Worm (Caenorhabditis elegans) whole organism, young adult: ENCODE results near the gene Y54G9A.9.
A peak's percentile ranks its signal among the peaks of the same experiment; 100 is the strongest.

Experiments used
- B0035.1 ChIP-seq: sonication (generic microtip); optimal IDR thresholded peaks from 2 replicates; lab custom pipeline; 2016; ENCODE audit warnings: missing genetic modification characterization, mild to moderate bottlenecking, missing compliant biosample characterization, missing genotype, missing genetic modification reagents
- B0336.3 ChIP-seq: fragments of 200-800 bp; sonication (Bioruptor generic); IDR thresholded peaks from 2 replicates; pipeline ENCODE4 v1.3.6; 2022; ENCODE audit warnings: missing genetic modification characterization, missing compliant biosample characterization
- D2030.7 ChIP-seq: fragments of 200-800 bp; sonication (Bioruptor generic); IDR thresholded peaks from 2 replicates; pipeline ENCODE4 v1.3.6; 2022; ENCODE audit warnings: missing genetic modification reagents, missing genetic modification characterization, missing compliant biosample characterization
- F10E7.11 ChIP-seq: sonication (generic microtip); optimal IDR thresholded peaks from 2 replicates; lab custom pipeline; 2017; ENCODE audit warnings: mild to moderate bottlenecking, missing genetic modification characterization, moderate library complexity, missing compliant biosample characterization
- F23B12.7 ChIP-seq: sonication (generic microtip); optimal IDR thresholded peaks from 2 replicates; lab custom pipeline; 2017; ENCODE audit warnings: missing genetic modification characterization, mild to moderate bottlenecking, missing compliant biosample characterization, antibody characterized with exemption, moderate library complexity; ENCODE audit not compliant: insufficient read depth
- F49E8.2 ChIP-seq: sonication (generic microtip); optimal IDR thresholded peaks from 3 replicates; lab custom pipeline; 2017; ENCODE audit warnings: missing genetic modification characterization, mild to moderate bottlenecking, missing compliant biosample characterization, antibody characterized with exemption, moderate library complexity; ENCODE audit not compliant: insufficient read depth
- F57A8.1 ChIP-seq: fragments of 200-800 bp; sonication (Bioruptor generic); optimal IDR thresholded peaks from 2 replicates; lab custom pipeline; 2018; ENCODE audit warnings: mild to moderate bottlenecking, missing genetic modification characterization, moderate library complexity, missing compliant biosample characterization
- K11D2.4 ChIP-seq: fragments of 200-800 bp; sonication (Bioruptor generic); IDR thresholded peaks from 2 replicates; pipeline ENCODE4 v1.3.6; 2022; ENCODE audit warnings: missing genetic modification reagents, missing genetic modification characterization, missing compliant biosample characterization
- T07F8.4 ChIP-seq: sonication (generic microtip); optimal IDR thresholded peaks from 2 replicates; lab custom pipeline; 2016; ENCODE audit warnings: mild to moderate bottlenecking, missing genetic modification characterization, moderate library complexity, missing compliant biosample characterization
- Y53G8AR.9 ChIP-seq: fragments of 200-800 bp; sonication (Bioruptor generic); conservative IDR thresholded peaks from 2 replicates; pipeline ENCODE4 v1.3.6; 2022; ENCODE audit warnings: missing genetic modification reagents, missing genetic modification characterization, missing compliant biosample characterization
- ZK185.1 ChIP-seq: sonication (generic microtip); optimal IDR thresholded peaks from 2 replicates; lab custom pipeline; 2016; ENCODE audit warnings: mild to moderate bottlenecking, missing genetic modification characterization, missing compliant biosample characterization; ENCODE audit not compliant: poor library complexity, severe bottlenecking
- bed-1 ChIP-seq: fragments of 200-800 bp; sonication (Bioruptor generic); IDR thresholded peaks from 2 replicates; pipeline ENCODE4 v1.3.6; 2022; ENCODE audit warnings: missing genetic modification reagents, missing genetic modification characterization, missing compliant biosample characterization
- ccch-3 ChIP-seq: fragments of 200-800 bp; sonication (Bioruptor generic); optimal IDR thresholded peaks from 2 replicates; lab custom pipeline; 2018; ENCODE audit warnings: mild to moderate bottlenecking, missing genetic modification characterization, missing compliant biosample characterization
- ceh-100 ChIP-seq: fragments of 200-800 bp; sonication (Bioruptor generic); IDR thresholded peaks from 2 replicates; pipeline ENCODE4 v1.3.6; 2022; ENCODE audit warnings: missing genetic modification reagents, missing genetic modification characterization, missing compliant biosample characterization
- ceh-58 ChIP-seq: fragments of 200-800 bp; sonication (Bioruptor generic); IDR thresholded peaks from 2 replicates; pipeline ENCODE4 v1.3.6; 2022; ENCODE audit warnings: missing genetic modification characterization, missing compliant biosample characterization
- ceh-91 ChIP-seq: fragments of 200-800 bp; sonication (Bioruptor generic); IDR thresholded peaks from 2 replicates; pipeline ENCODE4 v1.3.6; 2022; ENCODE audit warnings: missing genetic modification reagents, missing genetic modification characterization, missing compliant biosample characterization
- die-1 ChIP-seq: sonication (generic microtip); optimal IDR thresholded peaks from 2 replicates; lab custom pipeline; 2016; ENCODE audit warnings: missing genotype, mild to moderate bottlenecking, missing genetic modification characterization, missing compliant biosample characterization
- dox-1 ChIP-seq: fragments of 200-800 bp; sonication (Bioruptor generic); IDR thresholded peaks from 2 replicates; pipeline ENCODE4 v1.3.6; 2022; ENCODE audit warnings: missing genetic modification reagents, missing genetic modification characterization, missing compliant biosample characterization
- dpl-1 ChIP-seq: fragments of 150-350 bp; optimal IDR thresholded peaks from 2 replicates; lab custom pipeline; 2014; ENCODE audit warnings: missing biosample characterization, missing genetic modification reagents, missing genetic modification characterization
- egl-44 ChIP-seq: fragments of 200-800 bp; sonication (Bioruptor generic); IDR thresholded peaks from 2 replicates; pipeline ENCODE4 v1.3.6; 2022; ENCODE audit warnings: missing genetic modification reagents, missing genetic modification characterization, missing compliant biosample characterization
- ekl-4 ChIP-seq: fragments of 200-800 bp; sonication (Bioruptor generic); IDR thresholded peaks from 2 replicates; pipeline ENCODE4 v1.3.6; 2022; ENCODE audit warnings: missing genetic modification reagents, missing genetic modification characterization, missing compliant biosample characterization
- ets-4 ChIP-seq: fragments of 200-800 bp; sonication (Bioruptor generic); optimal IDR thresholded peaks from 2 replicates; lab custom pipeline; 2018; ENCODE audit warnings: mild to moderate bottlenecking, missing genetic modification characterization, missing compliant biosample characterization
- gei-17 ChIP-seq: fragments of 200-800 bp; sonication (Bioruptor generic); optimal IDR thresholded peaks from 2 replicates; lab custom pipeline; 2018; ENCODE audit warnings: mild to moderate bottlenecking, missing genetic modification characterization, missing compliant biosample characterization
- hlh-26 ChIP-seq: fragments of 200-800 bp; sonication (Bioruptor generic); conservative IDR thresholded peaks from 2 replicates; pipeline ENCODE4 v1.3.6; 2022; ENCODE audit warnings: missing genetic modification reagents, missing genetic modification characterization, missing compliant biosample characterization
- hmg-1.2 ChIP-seq: fragments of 200-800 bp; sonication (Bioruptor generic); IDR thresholded peaks from 2 replicates; pipeline ENCODE4 v1.3.6; 2022; ENCODE audit warnings: missing genetic modification reagents, missing genetic modification characterization, missing compliant biosample characterization
- hsf-1 ChIP-seq: fragments of 200-800 bp; sonication (Bioruptor generic); IDR thresholded peaks from 2 replicates; pipeline ENCODE4 v1.3.6; 2022; ENCODE audit warnings: missing genetic modification reagents, missing genetic modification characterization, missing compliant biosample characterization
- let-526 ChIP-seq: fragments of 200-800 bp; sonication (Bioruptor generic); IDR thresholded peaks from 2 replicates; pipeline ENCODE4 v1.3.6; 2022; ENCODE audit warnings: missing genetic modification reagents, missing genetic modification characterization, missing compliant biosample characterization
- lin-26 ChIP-seq: fragments of 200-800 bp; sonication (Bioruptor generic); IDR thresholded peaks from 2 replicates; pipeline ENCODE4 v1.3.6; 2022; ENCODE audit warnings: missing genetic modification reagents, missing genetic modification characterization, missing compliant biosample characterization
- lin-54 ChIP-seq: fragments of 200-800 bp; sonication (Bioruptor generic); optimal IDR thresholded peaks from 2 replicates; lab custom pipeline; 2018; ENCODE audit warnings: mild to moderate bottlenecking, missing genetic modification characterization, missing compliant biosample characterization
- madf-10 ChIP-seq: sonication (generic microtip); optimal IDR thresholded peaks from 2 replicates; lab custom pipeline; 2016; ENCODE audit warnings: mild to moderate bottlenecking, missing genetic modification characterization, missing compliant biosample characterization
- madf-6 ChIP-seq: fragments of 200-800 bp; sonication (Bioruptor generic); IDR thresholded peaks from 2 replicates; pipeline ENCODE4 v1.3.6; 2022; ENCODE audit warnings: missing genetic modification reagents, missing genetic modification characterization, missing compliant biosample characterization
- madf-8 ChIP-seq: fragments of 200-800 bp; sonication (Bioruptor generic); conservative IDR thresholded peaks from 2 replicates; pipeline ENCODE4 v1.3.6; 2022; ENCODE audit warnings: missing genetic modification reagents, missing genetic modification characterization, missing compliant biosample characterization
- mel-28 ChIP-seq: sonication (generic microtip); optimal IDR thresholded peaks from 2 replicates; lab custom pipeline; 2016; ENCODE audit warnings: borderline replicate concordance, mild to moderate bottlenecking, missing genetic modification characterization, missing compliant biosample characterization
- nfya-2 ChIP-seq: fragments of 200-800 bp; sonication (Bioruptor generic); IDR thresholded peaks from 2 replicates; pipeline ENCODE4 v1.3.6; 2022; ENCODE audit warnings: missing genetic modification reagents, missing genetic modification characterization, missing compliant biosample characterization
- nfyb-1 ChIP-seq: fragments of 200-800 bp; sonication (Bioruptor generic); IDR thresholded peaks from 2 replicates; pipeline ENCODE4 v1.3.6; 2022; ENCODE audit warnings: missing genetic modification reagents, missing genetic modification characterization, missing compliant biosample characterization
- nhr-179 ChIP-seq: sonication (generic microtip); optimal IDR thresholded peaks from 2 replicates; lab custom pipeline; 2016; ENCODE audit warnings: mild to moderate bottlenecking, missing genetic modification characterization, missing compliant biosample characterization
- nhr-80 ChIP-seq: sonication (generic microtip); optimal IDR thresholded peaks from 2 replicates; lab custom pipeline; 2016; ENCODE audit warnings: missing genetic modification characterization, missing compliant biosample characterization
- nhr-90 ChIP-seq: sonication (generic microtip); optimal IDR thresholded peaks from 2 replicates; lab custom pipeline; 2016; ENCODE audit warnings: missing genotype, mild to moderate bottlenecking, missing genetic modification characterization, missing compliant biosample characterization
- pha-4 ChIP-seq: fragments of 150-350 bp; sonication (generic microtip); optimal IDR thresholded peaks from 2 replicates; lab custom pipeline; 2014; ENCODE audit warnings: missing biosample characterization, missing genetic modification reagents, missing genetic modification characterization
- rcor-1 ChIP-seq: fragments of 200-800 bp; sonication (Bioruptor generic); IDR thresholded peaks from 2 replicates; pipeline ENCODE4 v1.3.6; 2022; ENCODE audit warnings: missing genetic modification reagents, missing genetic modification characterization, missing compliant biosample characterization
- rpc-1 ChIP-seq, 2 experiments: fragments of 150-350 bp in 1 of 2; sonication (generic microtip) in 1 of 2; optimal IDR thresholded peaks; 2 replicates each; lab custom pipeline; 2014 to 2018; ENCODE audit warnings: missing biosample characterization in 1 of 2, missing genetic modification characterization in 1 of 2, missing genetic modification reagents in 1 of 2, missing genotype in 1 of 2
- sea-2 ChIP-seq: fragments of 200-800 bp; sonication (Bioruptor generic); IDR thresholded peaks from 2 replicates; pipeline ENCODE4 v1.3.6; 2022; ENCODE audit warnings: missing genetic modification characterization, missing compliant biosample characterization
- snpc-4 ChIP-seq, 5 experiments: fragments of 150-350 bp in 1 of 5; sonication (generic microtip) in 4 of 5; optimal IDR thresholded peaks; 2 replicates each; lab custom pipeline; 2014 to 2018; ENCODE audit warnings: missing genetic modification characterization in 5 of 5, missing biosample characterization in 3 of 5, antibody characterized with exemption in 2 of 5, mild to moderate bottlenecking in 2 of 5, missing compliant biosample characterization in 2 of 5, missing genotype in 2 of 5, moderate library complexity in 2 of 5, missing genetic modification reagents in 1 of 5
- tbx-9 ChIP-seq: sonication (generic microtip); optimal IDR thresholded peaks from 2 replicates; lab custom pipeline; 2016; ENCODE audit warnings: borderline replicate concordance, missing genetic modification characterization, inconsistent platforms, missing compliant biosample characterization
- unc-62 ChIP-seq: fragments of 150-350 bp; optimal IDR thresholded peaks from 2 replicates; lab custom pipeline; 2014; ENCODE audit warnings: missing biosample characterization, missing genetic modification reagents, missing genetic modification characterization
- xnd-1 ChIP-seq: sonication (generic microtip); optimal IDR thresholded peaks from 2 replicates; lab custom pipeline; 2016; ENCODE audit warnings: missing genotype, missing genetic modification reagents, missing genetic modification characterization, missing compliant biosample characterization
- zfh-2 ChIP-seq: fragments of 200-800 bp; sonication (Bioruptor generic); conservative IDR thresholded peaks from 2 replicates; pipeline ENCODE4 v1.3.6; 2022; ENCODE audit warnings: missing genetic modification reagents, missing genetic modification characterization, missing compliant biosample characterization
- ztf-18 ChIP-seq: sonication (generic microtip); optimal IDR thresholded peaks from 2 replicates; lab custom pipeline; 2016; ENCODE audit warnings: missing genotype, mild to moderate bottlenecking, missing genetic modification characterization, missing compliant biosample characterization

Y54G9A.9 gene

ce11 chrII:13732146-13732545 lies 2.6 kb downstream of the Y54G9A.9 start (continued):
- TF ChIP-seq dpl-1 (GFP tag; lab: Kevin White, UChicago) = peak; percentile 12
- TF ChIP-seq nhr-90 (tag; lab: Kevin White, UChicago) = no peak
- TF ChIP-seq F10E7.11 (tag; lab: Kevin White, UChicago) = no peak
- TF ChIP-seq pha-4 (tag; lab: Kevin White, UChicago) = no peak
- TF ChIP-seq sea-2 (GFP tag; lab: Robert Waterston, UW) = no peak
- no peak for TF ChIP-seq let-526
- TF ChIP-seq F49E8.2 (tag; lab: Kevin White, UChicago) = no peak
- no peak for TF ChIP-seq K11D2.4
- TF ChIP-seq bed-1 (GFP tag; lab: Robert Waterston, UW) = no peak
- no peak for TF ChIP-seq hsf-1 (GFP tag; lab: Robert Waterston, UW)
- TF ChIP-seq lin-26 (GFP tag; lab: Robert Waterston, UW) = no peak
- TF ChIP-seq nfya-2 = no peak
- no peak for TF ChIP-seq B0035.1
- no peak for TF ChIP-seq nhr-80 (tag; lab: Kevin White, UChicago)
- no peak for TF ChIP-seq ztf-18
- TF ChIP-seq ZK185.1 = no peak
- peak; percentile 95 for TF ChIP-seq xnd-1
- TF ChIP-seq ets-4 (GFP tag; lab: Kevin White, UChicago) = no peak
- TF ChIP-seq hlh-26 (GFP tag; lab: Robert Waterston, UW) = no peak
- peak; percentile 55 for TF ChIP-seq ceh-91 (GFP tag; lab: Robert Waterston, UW)
- TF ChIP-seq ceh-100 (GFP tag; lab: Robert Waterston, UW) = no peak
- no peak for TF ChIP-seq tbx-9
- TF ChIP-seq egl-44 (GFP tag; lab: Robert Waterston, UW) = no peak
- no peak for TF ChIP-seq nfyb-1 (GFP tag; lab: Robert Waterston, UW)
- no peak for TF ChIP-seq madf-10 (tag; lab: Kevin White, UChicago)
- TF ChIP-seq rcor-1 (GFP tag; lab: Robert Waterston, UW) = no peak
- peak; percentile 92 for TF ChIP-seq madf-6 (GFP tag; lab: Robert Waterston, UW)
- no peak for TF ChIP-seq mel-28 (tag; lab: Kevin White, UChicago)
- TF ChIP-seq unc-62 = no peak
- no peak for TF ChIP-seq ceh-58
- no peak for TF ChIP-seq F23B12.7 (tag; lab: Kevin White, UChicago)
- no peak for TF ChIP-seq snpc-4 (GFP tag; optimal IDR thresholded peaks at IDR 0.05; lab: Kevin White, UChicago)
- peak in 1 of 4 experiments; percentile 41 for TF ChIP-seq snpc-4 (tag; optimal IDR thresholded peaks at IDR 0.05; lab: Kevin White, UChicago)
- peak; percentile 64 for TF ChIP-seq lin-54
- TF ChIP-seq F57A8.1 = no peak
- TF ChIP-seq T07F8.4 (tag; lab: Kevin White, UChicago) = no peak
- TF ChIP-seq Y53G8AR.9 = no peak
- TF ChIP-seq ccch-3 (GFP tag; lab: Kevin White, UChicago) = no peak
- TF ChIP-seq B0336.3 = 0 out of 2 replicates have a peak, but pooled peaks have one; percentile 22
- TF ChIP-seq hmg-1.2 = 0 out of 2 replicates have a peak, but pooled peaks have one; percentile 14
- TF ChIP-seq dox-1 (GFP tag; lab: Robert Waterston, UW) = peak; percentile 57
- TF ChIP-seq ekl-4 (GFP tag; lab: Robert Waterston, UW) = 0 out of 2 replicates have a peak, but pooled peaks have one; percentile 38
- TF ChIP-seq nhr-179 (tag; lab: Kevin White, UChicago) = no peak
- peak; percentile 66; the same call in 1 of the 2 replicates for TF ChIP-seq D2030.7 (GFP tag; lab: Robert Waterston, UW)
- no peak for TF ChIP-seq gei-17 (GFP tag; lab: Kevin White, UChicago)
- peak; percentile 79 for TF ChIP-seq madf-8 (GFP tag; lab: Robert Waterston, UW)
- TF ChIP-seq zfh-2 (GFP tag; lab: Robert Waterston, UW) = no peak
- no peak for TF ChIP-seq die-1 (tag; lab: Kevin White, UChicago)
- no peak for TF ChIP-seq rpc-1 (optimal IDR thresholded peaks at IDR 0.05; lab: Kevin White, UChicago)
- TF ChIP-seq rpc-1 (tag; optimal IDR thresholded peaks at IDR 0.05; lab: Kevin White, UChicago) = no peak
